Worm (Caenorhabditis elegans) whole organism, L3 larva: ENCODE measurements around the gene C54C6.11.

ENCODE experiments used
- fos-1 ChIP-seq: fragments of 150-350 bp; optimal IDR thresholded peaks from 2 replicates; lab custom pipeline; 2014; ENCODE audit warnings: missing biosample characterization, missing genetic modification characterization
- jun-1 ChIP-seq: fragments of 150-350 bp; optimal IDR thresholded peaks from 2 replicates; lab custom pipeline; 2014; ENCODE audit warnings: missing biosample characterization, missing genetic modification reagents, missing genetic modification characterization
- mdl-1 ChIP-seq: fragments of 150-350 bp; optimal IDR thresholded peaks from 2 replicates; lab custom pipeline; 2014; ENCODE audit warnings: missing biosample characterization, missing genetic modification characterization
- mml-1 ChIP-seq: fragments of 150-350 bp; sonication (generic microtip); optimal IDR thresholded peaks from 3 replicates; lab custom pipeline; 2014; ENCODE audit warnings: missing biosample characterization, missing genetic modification characterization
- unc-62 ChIP-seq: fragments of 150-350 bp; sonication (generic microtip); optimal IDR thresholded peaks from 4 replicates; lab custom pipeline; 2014; ENCODE audit warnings: missing biosample characterization, missing genetic modification reagents, missing genetic modification characterization
- ztf-11 ChIP-seq: fragments of 150-350 bp; optimal IDR thresholded peaks from 2 replicates; lab custom pipeline; 2014; ENCODE audit warnings: missing biosample characterization, missing genetic modification characterization

DNA sequence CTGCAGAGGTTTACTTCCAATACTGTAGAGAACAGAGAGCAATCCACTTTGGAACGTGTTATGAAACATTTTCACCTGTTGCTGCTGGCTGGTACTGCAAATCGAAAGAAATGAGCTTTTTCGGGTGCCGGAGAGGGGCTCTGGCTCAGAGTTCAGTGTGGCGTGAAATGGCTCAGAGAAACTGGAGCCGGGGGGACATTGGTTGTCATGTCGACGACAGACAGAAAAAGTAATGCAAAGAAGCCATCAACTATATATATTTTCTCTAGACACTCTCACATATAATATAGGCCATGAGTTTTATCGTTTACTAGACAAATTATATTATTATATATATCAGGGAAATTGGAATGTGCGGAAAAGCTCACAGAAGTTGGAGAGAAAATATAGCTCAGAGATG is 10.7 kb upstream of the C54C6.11 start, which contains the start of gene cfap-20:
- TF ChIP-seq fos-1 (no peak), mdl-1 (no peak), jun-1 (tag; lab: Kevin White, UChicago) (no peak), mml-1 (tag; lab: Kevin White, UChicago) (no peak), ztf-11 (tag; lab: Kevin White, UChicago) (no peak), unc-62 (GFP tag; lab: Kevin White, UChicago) (no peak)
